Fruit fly (Drosophila melanogaster) whole organism, embryonic: ENCODE measurements around the gene galene.
A peak's percentile ranks its signal among the peaks of the same experiment; 100 is the strongest.

Experiments
- Bgb ChIP-seq: fragments of 200-800 bp; sonication (Bioruptor generic); IDR thresholded peaks from 2 replicates; pipeline ENCODE4 v1.3.6; 2022; ENCODE audit warnings: missing biosample characterization, missing genetic modification characterization; ENCODE audit not compliant: partially characterized antibody
- CG10366 ChIP-seq: fragments of 200-800 bp; sonication (Bioruptor generic); IDR thresholded peaks from 2 replicates; pipeline ENCODE4 v1.3.6; 2022; ENCODE audit warnings: missing biosample characterization, missing genetic modification characterization
- CG10543 ChIP-seq: fragments of 200-800 bp; sonication (Bioruptor generic); optimal IDR thresholded peaks from 3 replicates; lab custom pipeline; 2017; ENCODE audit warnings: missing biosample characterization, mild to moderate bottlenecking, missing genetic modification characterization, moderate library complexity
- CG11093 ChIP-seq: fragments of 200-800 bp; sonication (Bioruptor generic); IDR thresholded peaks from 3 replicates; pipeline ENCODE4 v1.3.6; 2022; ENCODE audit warnings: missing biosample characterization, missing genetic modification characterization
- CG11398 ChIP-seq: fragments of 200-800 bp; sonication (Bioruptor generic); optimal IDR thresholded peaks from 2 replicates; lab custom pipeline; 2016; ENCODE audit warnings: missing biosample characterization, missing genetic modification characterization
- CG16813 ChIP-seq: fragments of 200-800 bp; sonication (Bioruptor generic); IDR thresholded peaks from 3 replicates; pipeline ENCODE4 v1.3.6; 2022; ENCODE audit warnings: missing biosample characterization, missing genetic modification characterization; ENCODE audit not compliant: partially characterized antibody
- CG16863 ChIP-seq: fragments of 200-800 bp; sonication (Bioruptor generic); optimal IDR thresholded peaks from 3 replicates; lab custom pipeline; 2016; ENCODE audit warnings: missing biosample characterization, missing genetic modification characterization
- CG17385 ChIP-seq: fragments of 200-800 bp; sonication (Bioruptor generic); optimal IDR thresholded peaks from 3 replicates; lab custom pipeline; 2018; ENCODE audit warnings: missing biosample characterization, mild to moderate bottlenecking, missing genetic modification characterization
- CG34376 ChIP-seq: fragments of 200-800 bp; sonication (Bioruptor generic); optimal IDR thresholded peaks from 2 replicates; lab custom pipeline; 2018; ENCODE audit warnings: missing biosample characterization, mild to moderate bottlenecking, missing genetic modification characterization
- CG6791 ChIP-seq: fragments of 200-800 bp; sonication (Bioruptor generic); IDR thresholded peaks from 3 replicates; pipeline ENCODE4 v1.3.6; 2022; ENCODE audit warnings: missing biosample characterization, missing genetic modification characterization; ENCODE audit not compliant: partially characterized antibody
- CG7928 ChIP-seq: fragments of 200-800 bp; sonication (Bioruptor generic); optimal IDR thresholded peaks from 2 replicates; lab custom pipeline; 2017; ENCODE audit warnings: missing biosample characterization, mild to moderate bottlenecking, missing genetic modification characterization
- CG8290 ChIP-seq, 3 experiments: fragments of 200-800 bp; sonication (Bioruptor generic); optimal IDR thresholded peaks; 2 replicates each; lab custom pipeline; 2016 to 2019; ENCODE audit warnings: missing biosample characterization in 3 of 3, missing genetic modification characterization in 3 of 3, mild to moderate bottlenecking in 2 of 3, moderate library complexity in 1 of 3
- CG9215 ChIP-seq: fragments of 200-800 bp; sonication (Bioruptor generic); IDR thresholded peaks from 2 replicates; pipeline ENCODE4 v1.3.6; 2022; ENCODE audit warnings: missing biosample characterization, missing genetic modification characterization
- CG9437 ChIP-seq: fragments of 200-800 bp; sonication (Bioruptor generic); optimal IDR thresholded peaks from 2 replicates; lab custom pipeline; 2018; ENCODE audit warnings: missing biosample characterization, mild to moderate bottlenecking, missing genetic modification characterization
- D19A ChIP-seq: fragments of 200-800 bp; optimal IDR thresholded peaks from 3 replicates; lab custom pipeline; 2019; ENCODE audit warnings: missing biosample characterization, mild to moderate bottlenecking, missing genetic modification characterization, moderate library complexity
- Dek ChIP-seq: fragments of 200-800 bp; sonication (Bioruptor generic); optimal IDR thresholded peaks from 3 replicates; lab custom pipeline; 2019; ENCODE audit warnings: missing biosample characterization, mild to moderate bottlenecking, missing genetic modification characterization, moderate library complexity
- Doc3 ChIP-seq: fragments of 200-800 bp; sonication (Bioruptor generic); IDR thresholded peaks from 3 replicates; pipeline ENCODE4 v1.3.6; 2022; ENCODE audit warnings: missing biosample characterization, missing genetic modification characterization; ENCODE audit not compliant: partially characterized antibody
- Ets97D ChIP-seq: fragments of 200-800 bp; sonication (Bioruptor generic); optimal IDR thresholded peaks from 3 replicates; lab custom pipeline; 2016; ENCODE audit warnings: missing biosample characterization, missing genetic modification characterization
- GATAe ChIP-seq: fragments of 200-800 bp; sonication (Bioruptor generic); conservative IDR thresholded peaks from 2 replicates; pipeline ENCODE4 v1.3.6; 2022; ENCODE audit warnings: missing biosample characterization, missing genetic modification characterization
- H2.0 ChIP-seq: fragments of 200-800 bp; sonication (Bioruptor generic); IDR thresholded peaks from 2 replicates; pipeline ENCODE4 v1.3.6; 2022; ENCODE audit warnings: missing biosample characterization, missing genetic modification characterization
- HHEX ChIP-seq: fragments of 200-800 bp; sonication (Bioruptor generic); optimal IDR thresholded peaks from 3 replicates; lab custom pipeline; 2017; ENCODE audit warnings: missing biosample characterization, mild to moderate bottlenecking, missing genetic modification characterization, missing genetic modification reagents
- Hey ChIP-seq: fragments of 200-800 bp; sonication (Bioruptor generic); optimal IDR thresholded peaks from 3 replicates; lab custom pipeline; 2018; ENCODE audit warnings: missing biosample characterization, mild to moderate bottlenecking, missing genetic modification characterization
- Hr51 ChIP-seq, 2 experiments: fragments of 200-800 bp; sonication (Bioruptor generic); optimal IDR thresholded peaks; 2 replicates in 1 of 2; 3 replicates in 1 of 2; lab custom pipeline; 2016 to 2018; ENCODE audit warnings: missing biosample characterization in 2 of 2, missing genetic modification characterization in 2 of 2, mild to moderate bottlenecking in 1 of 2, moderate library complexity in 1 of 2
- MTF-1 ChIP-seq: fragments of 200-800 bp; sonication (Bioruptor generic); optimal IDR thresholded peaks from 2 replicates; lab custom pipeline; 2018; ENCODE audit warnings: missing biosample characterization, mild to moderate bottlenecking, missing genetic modification characterization, borderline replicate concordance
- Med ChIP-seq: fragments of 200-800 bp; sonication (Bioruptor generic); peaks from one replicate; lab custom pipeline; 2016; ENCODE audit warnings: missing biosample characterization, missing genetic modification characterization, mild to moderate bottlenecking, inconsistent platforms, moderate library complexity
- Mes4 ChIP-seq: fragments of 200-800 bp; sonication (Bioruptor generic); optimal IDR thresholded peaks from 2 replicates; lab custom pipeline; 2016; ENCODE audit warnings: missing biosample characterization, missing genetic modification characterization
- Nf-YB ChIP-seq: fragments of 200-800 bp; sonication (Bioruptor generic); optimal IDR thresholded peaks from 3 replicates; lab custom pipeline; 2019; ENCODE audit warnings: missing biosample characterization, mild to moderate bottlenecking, missing genetic modification characterization, moderate library complexity
- Sry-β ChIP-seq: fragments of 200-800 bp; sonication (Bioruptor generic); optimal IDR thresholded peaks from 2 replicates; lab custom pipeline; 2018; ENCODE audit warnings: missing biosample characterization, mild to moderate bottlenecking, missing genetic modification characterization, moderate library complexity
- ara ChIP-seq: fragments of 200-800 bp; sonication (Bioruptor generic); IDR thresholded peaks from 2 replicates; pipeline ENCODE4 v1.3.6; 2022; ENCODE audit warnings: missing biosample characterization, missing genetic modification characterization
- chinmo ChIP-seq: fragments of 200-800 bp; sonication (Bioruptor generic); IDR thresholded peaks from 4 replicates; pipeline ENCODE4 v1.3.6; 2022; ENCODE audit warnings: missing biosample characterization, missing genetic modification characterization; ENCODE audit not compliant: partially characterized antibody
- ci ChIP-seq: fragments of 200-800 bp; sonication (Bioruptor generic); IDR thresholded peaks from 3 replicates; pipeline ENCODE4 v1.3.6; 2022; ENCODE audit warnings: missing biosample characterization, missing genetic modification characterization
- dmrt99B ChIP-seq: fragments of 200-800 bp; sonication (Bioruptor generic); optimal IDR thresholded peaks from 2 replicates; lab custom pipeline; 2018; ENCODE audit warnings: missing biosample characterization, mild to moderate bottlenecking, missing genetic modification characterization, moderate library complexity
- exex ChIP-seq: fragments of 200-800 bp; sonication (Bioruptor generic); optimal IDR thresholded peaks from 4 replicates; lab custom pipeline; 2018; ENCODE audit warnings: missing biosample characterization, mild to moderate bottlenecking, missing genetic modification characterization, moderate library complexity
- fd64A ChIP-seq: fragments of 200-800 bp; sonication (Bioruptor generic); optimal IDR thresholded peaks from 3 replicates; lab custom pipeline; 2018; ENCODE audit warnings: missing biosample characterization, mild to moderate bottlenecking, missing genetic modification characterization
- gce ChIP-seq: fragments of 200-800 bp; sonication (Bioruptor generic); IDR thresholded peaks from 3 replicates; pipeline ENCODE4 v1.3.6; 2022; ENCODE audit warnings: missing biosample characterization, missing genetic modification characterization
- kah ChIP-seq: fragments of 200-800 bp; sonication (Bioruptor generic); optimal IDR thresholded peaks from 2 replicates; lab custom pipeline; 2018; ENCODE audit warnings: missing biosample characterization, mild to moderate bottlenecking, missing genetic modification characterization
- lola ChIP-seq, 3 experiments: fragments of >200 bp in 2 of 3; fragments of 200-800 bp in 1 of 3; sonication (Bioruptor generic) in 1 of 3; optimal IDR thresholded peaks; 2 replicates each; lab custom pipeline; 2017 to 2019; ENCODE audit warnings: missing biosample characterization in 3 of 3, missing genetic modification characterization in 3 of 3, mild to moderate bottlenecking in 1 of 3, moderate library complexity in 1 of 3
- mirr ChIP-seq: fragments of 200-800 bp; sonication (Bioruptor generic); optimal IDR thresholded peaks from 3 replicates; lab custom pipeline; 2018; ENCODE audit warnings: missing biosample characterization, mild to moderate bottlenecking, missing genetic modification characterization
- nerfin-1 ChIP-seq: fragments of 200-800 bp; sonication (Bioruptor generic); optimal IDR thresholded peaks from 3 replicates; lab custom pipeline; 2019; ENCODE audit warnings: missing biosample characterization, mild to moderate bottlenecking, missing genetic modification characterization, moderate library complexity
- org-1 ChIP-seq: fragments of 200-800 bp; sonication (Bioruptor generic); optimal IDR thresholded peaks from 2 replicates; lab custom pipeline; 2017; ENCODE audit warnings: missing biosample characterization, missing genetic modification characterization
- pfk ChIP-seq: fragments of 200-800 bp; sonication (Bioruptor generic); optimal IDR thresholded peaks from 2 replicates; lab custom pipeline; 2018; ENCODE audit warnings: missing biosample characterization, mild to moderate bottlenecking, missing genetic modification characterization, moderate library complexity
- pita ChIP-seq: fragments of 200-800 bp; sonication (Bioruptor generic); optimal IDR thresholded peaks from 2 replicates; lab custom pipeline; 2017; ENCODE audit warnings: missing biosample characterization, mild to moderate bottlenecking, missing genetic modification characterization
- pzg ChIP-seq: fragments of 200-800 bp; sonication (Bioruptor generic); optimal IDR thresholded peaks from 3 replicates; lab custom pipeline; 2018; ENCODE audit warnings: missing biosample characterization, mild to moderate bottlenecking, missing genetic modification characterization, moderate library complexity
- ranshi ChIP-seq: fragments of 200-800 bp; sonication (Bioruptor generic); IDR thresholded peaks from 2 replicates; pipeline ENCODE4 v1.3.6; 2022; ENCODE audit warnings: missing biosample characterization, missing genetic modification characterization
- run ChIP-seq: fragments of 200-800 bp; sonication (Bioruptor generic); optimal IDR thresholded peaks from 3 replicates; lab custom pipeline; 2018; ENCODE audit warnings: missing biosample characterization, mild to moderate bottlenecking, missing genetic modification characterization
- sisA ChIP-seq: fragments of 200-800 bp; sonication (Bioruptor generic); IDR thresholded peaks from 2 replicates; pipeline ENCODE4 v1.3.6; 2022; ENCODE audit warnings: missing biosample characterization, missing genetic modification characterization
- slbo ChIP-seq: fragments of 200-800 bp; sonication (Bioruptor generic); IDR thresholded peaks from 2 replicates; pipeline ENCODE4 v1.3.6; 2022; ENCODE audit warnings: missing biosample characterization, missing genetic modification characterization

Gene galene

dm6 chr3L:1188936-1189659, 46.4 kb upstream of the galene start, which contains the start of gene CG13912 (continued):
- TF ChIP-seq GATAe (GFP tag; lab: Robert Waterston, UW): peak; percentile 49
- TF ChIP-seq pzg: peak; percentile 11
- TF ChIP-seq Med (GFP tag; lab: Kevin White, UChicago): peak; percentile 89
- no peak for TF ChIP-seq lola (GFP tag; optimal IDR thresholded peaks at IDR 0.05; lab: Kevin White, UChicago)
- no peak for TF ChIP-seq org-1 (GFP tag; lab: Kevin White, UChicago)
- peak; percentile 63 for TF ChIP-seq fd64A
- no peak for TF ChIP-seq CG8290 (GFP tag; optimal IDR thresholded peaks at IDR 0.05; lab: Kevin White, UChicago)
- TF ChIP-seq CG8290 (tag; optimal IDR thresholded peaks at IDR 0.05; lab: Kevin White, UChicago): peak in 1 of 2 experiments; percentile 85
- TF ChIP-seq nerfin-1: no peak
- no peak for TF ChIP-seq ara (GFP tag; lab: Robert Waterston, UW)
- peak; percentile 76 for TF ChIP-seq pita (GFP tag; lab: Kevin White, UChicago)
- peak; percentile 64 for TF ChIP-seq Bgb
- peak; percentile 61 for TF ChIP-seq kah (GFP tag; lab: Kevin White, UChicago)
- no peak for TF ChIP-seq CG10366 (GFP tag; lab: Robert Waterston, UW)
- peak; percentile 18 for TF ChIP-seq HHEX (GFP tag; lab: Kevin White, UChicago)
- TF ChIP-seq H2.0 (GFP tag; lab: Robert Waterston, UW): no peak
- TF ChIP-seq Dek: peak; percentile 48
- TF ChIP-seq Ets97D (GFP tag; lab: Kevin White, UChicago): no peak
- no peak for TF ChIP-seq Mes4
- no peak for TF ChIP-seq gce (GFP tag; lab: Robert Waterston, UW)
- TF ChIP-seq Hey (tag; lab: Kevin White, UChicago): peak; percentile 25
- no peak for TF ChIP-seq slbo (GFP tag; lab: Robert Waterston, UW)
- no peak for TF ChIP-seq D19A (tag; lab: Kevin White, UChicago)
- peak; percentile 3 for TF ChIP-seq Nf-YB (GFP tag; lab: Kevin White, UChicago)
- TF ChIP-seq CG34376 (GFP tag; lab: Kevin White, UChicago): peak; percentile 99
- no peak for TF ChIP-seq Hr51 (GFP tag; optimal IDR thresholded peaks at IDR 0.05; lab: Kevin White, UChicago)
- peak; percentile 6 for TF ChIP-seq pfk (GFP tag; lab: Kevin White, UChicago)
- TF ChIP-seq CG17385 (GFP tag; lab: Kevin White, UChicago): peak; percentile 18
- TF ChIP-seq Doc3: no peak
- TF ChIP-seq CG9215 (GFP tag; lab: Robert Waterston, UW): no peak
- peak; percentile 86 for TF ChIP-seq CG9437 (GFP tag; lab: Kevin White, UChicago)
- TF ChIP-seq CG16813 (GFP tag; lab: Robert Waterston, UW): peak; percentile 6; the same call in 1 of the 3 replicates
- TF ChIP-seq CG11398 (GFP tag; lab: Kevin White, UChicago): no peak
- no peak for TF ChIP-seq Sry-β (GFP tag; lab: Kevin White, UChicago)
- TF ChIP-seq CG10543 (GFP tag; lab: Kevin White, UChicago): peak; percentile 90
- TF ChIP-seq MTF-1 (GFP tag; lab: Kevin White, UChicago): no peak
- TF ChIP-seq CG16863 (GFP tag; lab: Kevin White, UChicago): no peak
- no peak for TF ChIP-seq CG11093 (GFP tag; lab: Robert Waterston, UW)
- TF ChIP-seq exex (tag; lab: Kevin White, UChicago): peak; percentile 96
- peak; percentile 9 for TF ChIP-seq dmrt99B (tag; lab: Kevin White, UChicago)
- peak; percentile 84; the same call in 3 of the 4 replicates for TF ChIP-seq chinmo (GFP tag; lab: Robert Waterston, UW)
- TF ChIP-seq sisA (GFP tag; lab: Robert Waterston, UW): no peak
- TF ChIP-seq CG6791 (GFP tag; lab: Robert Waterston, UW): peak; percentile 45; the same call in 1 of the 3 replicates
- TF ChIP-seq ranshi (GFP tag; lab: Robert Waterston, UW): 0 out of 2 replicates have a peak, but pooled peaks have one; percentile 14
- peak; percentile 43 for TF ChIP-seq ci
- peak; percentile 86 for TF ChIP-seq mirr (GFP tag; lab: Kevin White, UChicago)
- TF ChIP-seq CG7928: no peak
- TF ChIP-seq run (tag; lab: Kevin White, UChicago): peak; percentile 14
